Worm (Caenorhabditis elegans): ENCODE measurements around the gene fat-4.

The fat-4 gene

DNA sequence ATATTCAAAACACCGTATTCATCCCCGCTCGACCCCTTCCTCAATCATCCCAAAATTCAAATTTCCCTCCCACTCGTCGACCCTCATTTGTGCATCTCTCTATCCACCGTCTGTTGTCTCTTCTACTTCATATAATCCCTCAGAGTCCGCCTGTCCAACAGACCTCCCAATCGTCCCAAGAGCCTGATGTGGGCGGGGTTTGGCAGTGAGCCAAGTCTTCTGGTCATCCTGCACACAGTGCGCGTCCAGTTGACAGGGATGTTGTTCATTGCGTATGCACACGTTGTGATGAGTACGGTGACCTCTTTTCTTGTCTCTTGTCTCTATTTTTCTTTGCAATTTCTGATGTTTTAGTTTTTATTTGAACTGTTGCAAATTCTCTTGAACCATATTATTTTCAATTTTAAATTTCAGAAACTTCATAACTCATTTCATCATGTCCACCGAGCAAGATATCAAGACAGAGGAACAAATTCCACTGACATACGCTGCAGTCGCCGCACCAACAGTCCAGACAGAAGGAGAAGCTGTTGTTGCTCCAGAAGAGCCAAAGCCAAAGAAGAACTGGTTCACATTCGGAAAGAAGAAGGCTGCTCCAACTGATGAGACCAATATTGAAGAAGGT is 27.0 kb upstream of the fat-4 start, which contains the start of gene cav-1:
Gene cav-1, plus strand, starts transcription at position 415 of the 625 bp plus-strand sequence.
- TF ChIP-seq egl-27 (tag; optimal IDR thresholded peaks at IDR 0.05): no peak

DNA sequence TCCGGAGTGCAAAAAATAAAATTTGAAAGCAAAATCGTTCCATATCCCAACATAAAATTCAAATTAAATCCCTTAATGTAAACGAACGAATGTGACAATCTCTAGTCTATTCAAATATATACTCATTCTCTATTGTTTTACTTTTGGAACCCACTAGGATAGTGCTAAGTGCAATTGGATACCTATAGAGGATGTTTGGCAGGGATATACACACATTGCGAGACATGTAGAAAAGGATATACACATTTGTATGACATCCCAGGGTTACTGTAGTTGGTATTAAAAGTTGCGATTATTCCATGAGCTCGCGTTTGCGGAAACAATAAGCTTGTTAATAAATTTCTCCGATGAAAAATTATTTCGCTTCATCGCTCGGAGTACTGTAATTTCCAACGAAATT is 25.8 kb upstream of the fat-4 start:
- no peak for TF ChIP-seq hlh-11 (tag; optimal IDR thresholded peaks at IDR 0.05)
- TF ChIP-seq ceh-62 (tag; optimal IDR thresholded peaks at IDR 0.05): no peak
- no peak for TF ChIP-seq unc-130 (GFP tag; optimal IDR thresholded peaks at IDR 0.05)
- no peak for TF ChIP-seq dmd-9 (GFP tag; IDR thresholded peaks at IDR 0.05)
- TF ChIP-seq mdt-29 (GFP tag; IDR thresholded peaks at IDR 0.05): no peak
- no peak for TF ChIP-seq snpc-4 (tag; optimal IDR thresholded peaks at IDR 0.05)

DNA sequence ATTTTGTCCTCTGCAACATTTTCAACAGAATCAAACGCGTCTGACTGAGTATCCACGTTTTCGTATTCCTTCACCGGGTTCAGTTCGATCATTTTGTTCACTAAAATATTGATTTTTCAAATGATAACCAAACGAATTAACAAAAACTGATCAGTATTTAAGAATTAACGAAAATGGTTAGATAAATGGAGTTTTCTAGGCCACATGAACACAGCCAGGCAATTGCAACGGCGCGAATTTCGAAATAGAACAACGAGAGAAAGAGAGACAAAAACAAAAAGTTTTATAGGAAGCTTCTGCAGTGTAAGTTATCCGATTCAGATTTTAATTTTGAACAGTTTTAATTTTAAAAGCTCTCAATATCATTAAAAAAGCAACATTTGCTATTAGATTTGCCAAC is 21.7 kb upstream of the fat-4 start, which contains the start of gene sna-2:
Gene sna-2, minus strand, starts transcription at position 100 of the 400 bp plus-strand sequence.
- no peak for TF ChIP-seq T26A8.4 (GFP tag; IDR thresholded peaks at IDR 0.05)
- TF ChIP-seq mxl-3 (GFP tag; optimal IDR thresholded peaks at IDR 0.05): no peak
- TF ChIP-seq lin-39 (tag; optimal IDR thresholded peaks at IDR 0.05): no peak
- no peak for TF ChIP-seq ceh-32 (tag; optimal IDR thresholded peaks at IDR 0.05; ENCODE audit: poor library complexity)
- peak; percentile 92 for TF ChIP-seq dpl-1 (GFP tag; optimal IDR thresholded peaks at IDR 0.05)
- no peak for TF ChIP-seq lin-15B (tag; optimal IDR thresholded peaks at IDR 0.05)
- no peak for TF ChIP-seq egl-27 (tag; optimal IDR thresholded peaks at IDR 0.05)
- no peak for TF ChIP-seq lin-13 (GFP tag; optimal IDR thresholded peaks at IDR 0.05)
- TF ChIP-seq nhr-6 (tag; optimal IDR thresholded peaks at IDR 0.05): peak; percentile 44
- TF ChIP-seq ZK546.5 (tag; optimal IDR thresholded peaks at IDR 0.05): no peak
- no peak for TF ChIP-seq nhr-11 (tag; optimal IDR thresholded peaks at IDR 0.05)
- peak; percentile 93 for TF ChIP-seq mes-2 (tag; optimal IDR thresholded peaks at IDR 0.05; ENCODE audit: poor library complexity, severe bottlenecking)
- TF ChIP-seq F49E8.2 (tag; optimal IDR thresholded peaks at IDR 0.05; ENCODE audit: borderline replicate concordance): no peak
- TF ChIP-seq fos-1 (tag; optimal IDR thresholded peaks at IDR 0.05): no peak
- no peak for TF ChIP-seq F37D6.2 (tag; optimal IDR thresholded peaks at IDR 0.05)
- peak in 1 of 2 experiments; percentile 57 for TF ChIP-seq hif-1 (tag; optimal IDR thresholded peaks at IDR 0.05)

DNA sequence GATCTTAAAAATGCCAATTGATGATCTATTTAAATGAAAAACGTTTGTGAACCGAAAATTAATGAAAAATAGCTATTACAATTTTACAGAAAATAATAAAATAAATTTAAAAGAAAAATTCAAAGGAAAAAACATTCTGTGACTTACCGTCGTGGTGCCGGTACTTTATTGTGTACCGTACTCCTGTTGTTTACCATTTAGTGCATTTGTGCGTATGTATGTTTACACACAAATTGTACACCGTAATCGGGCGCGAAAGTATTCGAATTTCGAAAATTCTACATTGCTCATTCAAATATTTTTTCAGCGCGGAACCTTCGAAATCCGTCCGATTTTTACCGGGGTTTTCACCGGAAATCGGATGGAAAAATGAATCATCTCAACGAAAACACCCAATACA is 21.2 kb upstream of the fat-4 start, which contains the start of gene T13F2.6:
Gene T13F2.6, plus strand, starts transcription at position 306 of the 400 bp plus-strand sequence.
- TF ChIP-seq dpl-1 (GFP tag; optimal IDR thresholded peaks at IDR 0.05) (no peak), gei-8 (GFP tag; optimal IDR thresholded peaks at IDR 0.05) (no peak), ceh-62 (tag; optimal IDR thresholded peaks at IDR 0.05) (no peak), F37D6.2 (tag; optimal IDR thresholded peaks at IDR 0.05) (no peak), ceh-20 (GFP tag; IDR thresholded peaks at IDR 0.05) (no peak), sdz-12 (GFP tag; optimal IDR thresholded peaks at IDR 0.05) (no peak), dve-1 (tag; optimal IDR thresholded peaks at IDR 0.05; ENCODE audit: insufficient read depth) (no peak), nhr-42 (GFP tag; IDR thresholded peaks at IDR 0.05) (no peak), ceh-28 (tag; optimal IDR thresholded peaks at IDR 0.05) (no peak), vab-7 (GFP tag; IDR thresholded peaks at IDR 0.05) (0 out of 2 replicates have a peak, but pooled peaks have one; percentile 22), egl-43 (GFP tag; IDR thresholded peaks at IDR 0.05) (no peak), lin-15B (tag; optimal IDR thresholded peaks at IDR 0.05) (no peak), madf-9 (GFP tag; conservative IDR thresholded peaks at IDR 0.05) (no peak), hmg-1.1 (GFP tag; IDR thresholded peaks at IDR 0.05) (no peak), ceh-44 (GFP tag; IDR thresholded peaks at IDR 0.05) (0 out of 2 replicates have a peak, but pooled peaks have one; percentile 35), Y48G9A.11 (GFP tag; IDR thresholded peaks at IDR 0.05) (peak; percentile 79; the same call in 1 of the 2 replicates), nhr-10 (tag; optimal IDR thresholded peaks at IDR 0.05) (no peak), spr-1 (tag; optimal IDR thresholded peaks at IDR 0.05) (no peak), nhr-11 (tag; optimal IDR thresholded peaks at IDR 0.05) (no peak), zag-1 (tag; optimal IDR thresholded peaks at IDR 0.05) (no peak), snpc-1.2 (GFP tag; IDR thresholded peaks at IDR 0.05) (peak; percentile 81), aha-1 (tag) (no peak), nhr-102 (tag; optimal IDR thresholded peaks at IDR 0.05) (no peak), madf-5 (GFP tag; IDR thresholded peaks at IDR 0.05) (no peak), zfp-3 (GFP tag; conservative IDR thresholded peaks at IDR 0.05) (no peak), zfp-2 (tag; optimal IDR thresholded peaks at IDR 0.05) (no peak), ceh-32 (tag; optimal IDR thresholded peaks at IDR 0.05; ENCODE audit: poor library complexity) (no peak), Y105C5A.15 (GFP tag; IDR thresholded peaks at IDR 0.05) (no peak), F10B5.3 (tag; optimal IDR thresholded peaks at IDR 0.05) (no peak)
